Worm (Caenorhabditis elegans) whole organism, L2 larva: Measurements from ENCODE around the gene T23F2.3.
A peak's percentile ranks its signal among the peaks of the same experiment; 100 is the strongest.

Experiments
- C34F6.9 ChIP-seq: fragments of 150-350 bp; optimal IDR thresholded peaks from 2 replicates; lab custom pipeline; 2014; ENCODE audit warnings: missing biosample characterization, missing genetic modification characterization
- F13H6.1 ChIP-seq: sonication (generic microtip); optimal IDR thresholded peaks from 2 replicates; lab custom pipeline; 2016; ENCODE audit warnings: missing genetic modification characterization, missing compliant biosample characterization
- R02D3.7 ChIP-seq: fragments of 150-350 bp; optimal IDR thresholded peaks from 2 replicates; lab custom pipeline; 2014; ENCODE audit warnings: missing biosample characterization, missing genetic modification characterization
- Y55F3AM.14 ChIP-seq: fragments of 200-800 bp; sonication (Bioruptor generic); optimal IDR thresholded peaks from 2 replicates; lab custom pipeline; 2018; ENCODE audit warnings: mild to moderate bottlenecking, missing genetic modification characterization, missing compliant biosample characterization
- alr-1 ChIP-seq: fragments of 150-350 bp; optimal IDR thresholded peaks from 2 replicates; lab custom pipeline; 2014; ENCODE audit warnings: missing biosample characterization, missing genetic modification characterization
- ama-1 ChIP-seq: fragments of 150-350 bp; optimal IDR thresholded peaks from 2 replicates; lab custom pipeline; 2018; ENCODE audit warnings: inconsistent platforms
- blmp-1 ChIP-seq: sonication (generic microtip); optimal IDR thresholded peaks from 2 replicates; lab custom pipeline; 2017; ENCODE audit warnings: missing genetic modification characterization, mild to moderate bottlenecking, missing compliant biosample characterization, antibody characterized with exemption, moderate library complexity; ENCODE audit not compliant: insufficient read depth
- ceh-16 ChIP-seq: fragments of 150-350 bp; optimal IDR thresholded peaks from 2 replicates; lab custom pipeline; 2014; ENCODE audit warnings: missing biosample characterization, missing genetic modification characterization
- crh-2 ChIP-seq: sonication (generic microtip); optimal IDR thresholded peaks from 2 replicates; lab custom pipeline; 2017; ENCODE audit warnings: missing biosample characterization, missing genetic modification characterization
- dmd-4 ChIP-seq: sonication (generic microtip); optimal IDR thresholded peaks from 2 replicates; lab custom pipeline; 2017; ENCODE audit warnings: missing biosample characterization, missing genetic modification characterization
- elt-3 ChIP-seq: sonication (generic microtip); optimal IDR thresholded peaks from 2 replicates; lab custom pipeline; 2017; ENCODE audit warnings: missing biosample characterization, missing genetic modification characterization
- fos-1 ChIP-seq: fragments of 150-350 bp; optimal IDR thresholded peaks from 2 replicates; lab custom pipeline; 2014; ENCODE audit warnings: missing biosample characterization, missing genetic modification characterization
- lin-11 ChIP-seq: fragments of 150-350 bp; sonication (generic microtip); optimal IDR thresholded peaks from 2 replicates; lab custom pipeline; 2014; ENCODE audit warnings: missing biosample characterization, missing genetic modification characterization, inconsistent platforms, mixed read lengths
- lin-13 ChIP-seq: fragments of 150-350 bp; optimal IDR thresholded peaks from 2 replicates; lab custom pipeline; 2014; ENCODE audit warnings: missing biosample characterization, missing genetic modification reagents, missing genetic modification characterization
- lin-39 ChIP-seq: fragments of 150-350 bp; optimal IDR thresholded peaks from 2 replicates; lab custom pipeline; 2014; ENCODE audit warnings: missing biosample characterization, missing genetic modification reagents, missing genetic modification characterization
- lsy-2 ChIP-seq, 2 experiments: fragments of 150-350 bp in 1 of 2; sonication (generic microtip) in 1 of 2; optimal IDR thresholded peaks; 2 replicates each; lab custom pipeline; 2014 to 2017; ENCODE audit warnings: missing biosample characterization in 2 of 2, missing genetic modification characterization in 2 of 2
- mab-5 ChIP-seq: fragments of 150-350 bp; optimal IDR thresholded peaks from 2 replicates; lab custom pipeline; 2014; ENCODE audit warnings: missing biosample characterization, missing genetic modification characterization
- mdl-1 ChIP-seq, 2 experiments: fragments of 150-350 bp in 1 of 2; sonication (generic microtip) in 1 of 2; optimal IDR thresholded peaks; 2 replicates each; lab custom pipeline; 2017; ENCODE audit warnings: missing biosample characterization in 2 of 2, missing genetic modification characterization in 2 of 2
- nhr-10 ChIP-seq: sonication (generic microtip); optimal IDR thresholded peaks from 2 replicates; lab custom pipeline; 2017; ENCODE audit warnings: missing biosample characterization, missing genetic modification characterization
- nhr-11 ChIP-seq: fragments of 150-350 bp; optimal IDR thresholded peaks from 2 replicates; lab custom pipeline; 2014; ENCODE audit warnings: missing biosample characterization, missing genetic modification characterization
- nhr-129 ChIP-seq: fragments of 150-350 bp; optimal IDR thresholded peaks from 2 replicates; lab custom pipeline; 2014; ENCODE audit warnings: missing biosample characterization, missing genetic modification characterization
- nhr-21 ChIP-seq: fragments of 150-350 bp; optimal IDR thresholded peaks from 2 replicates; lab custom pipeline; 2014; ENCODE audit warnings: missing biosample characterization, missing genetic modification characterization
- nhr-23 ChIP-seq: fragments of 150-350 bp; optimal IDR thresholded peaks from 2 replicates; lab custom pipeline; 2014; ENCODE audit warnings: missing biosample characterization, missing genetic modification reagents, missing genetic modification characterization
- nhr-25 ChIP-seq: fragments of 150-350 bp; sonication (generic microtip); optimal IDR thresholded peaks from 3 replicates; lab custom pipeline; 2014; ENCODE audit warnings: missing biosample characterization, missing genetic modification characterization
- peb-1 ChIP-seq: fragments of 150-350 bp; optimal IDR thresholded peaks from 2 replicates; lab custom pipeline; 2014; ENCODE audit warnings: missing biosample characterization, missing genetic modification characterization
- sma-3 ChIP-seq: sonication (generic microtip); optimal IDR thresholded peaks from 2 replicates; lab custom pipeline; 2016; ENCODE audit warnings: missing genetic modification reagents, missing genetic modification characterization, missing compliant biosample characterization
- sma-9 ChIP-seq, 2 experiments: fragments of 150-350 bp in 1 of 2; sonication (generic microtip) in 1 of 2; optimal IDR thresholded peaks; 2 replicates each; lab custom pipeline; 2014 to 2016; ENCODE audit warnings: missing genetic modification characterization in 2 of 2, mild to moderate bottlenecking in 1 of 2, missing biosample characterization in 1 of 2, missing compliant biosample characterization in 1 of 2, missing genetic modification reagents in 1 of 2, moderate library complexity in 1 of 2
- snpc-4 ChIP-seq: fragments of 150-350 bp; optimal IDR thresholded peaks from 2 replicates; lab custom pipeline; 2014; ENCODE audit warnings: missing biosample characterization, missing genetic modification characterization
- unc-39 ChIP-seq: fragments of 150-350 bp; optimal IDR thresholded peaks from 2 replicates; lab custom pipeline; 2014; ENCODE audit warnings: missing biosample characterization, missing genetic modification characterization
- unc-62 ChIP-seq: fragments of 150-350 bp; optimal IDR thresholded peaks from 2 replicates; lab custom pipeline; 2014; ENCODE audit warnings: missing biosample characterization, missing genetic modification reagents, missing genetic modification characterization
- ztf-1 ChIP-seq: fragments of 200-800 bp; sonication (Bioruptor generic); conservative IDR thresholded peaks from 2 replicates; pipeline ENCODE4 v1.3.6; 2022; ENCODE audit warnings: missing genetic modification characterization, missing compliant biosample characterization
- ztf-11 ChIP-seq: sonication (generic microtip); optimal IDR thresholded peaks from 2 replicates; lab custom pipeline; 2017; ENCODE audit warnings: missing biosample characterization, missing genetic modification characterization
- ztf-4 ChIP-seq: fragments of 150-350 bp; optimal IDR thresholded peaks from 2 replicates; lab custom pipeline; 2014; ENCODE audit warnings: missing biosample characterization, missing genetic modification characterization

T23F2.3 gene

DNA sequence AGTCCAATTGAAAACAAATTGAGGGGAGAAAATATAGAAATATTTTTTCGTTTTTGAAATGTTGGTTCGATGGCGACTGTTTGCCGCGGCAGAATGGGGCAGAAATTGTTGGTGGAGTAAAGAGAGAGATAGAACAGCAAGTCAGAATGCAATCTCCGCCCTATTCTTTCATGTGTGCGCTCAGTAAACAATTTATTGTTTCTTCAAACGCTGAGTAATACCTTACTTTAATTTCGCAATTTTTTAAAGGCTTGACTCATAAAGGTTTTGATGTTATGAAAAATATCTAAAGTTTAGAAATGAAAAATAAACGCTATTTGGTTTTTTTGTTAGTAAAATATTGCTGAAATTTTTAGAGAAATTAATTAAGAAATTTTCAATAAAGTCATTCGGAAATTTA is 2.2 kb upstream of the T23F2.3 start:
- TF ChIP-seq R02D3.7 (tag; lab: Kevin White, UChicago) = no peak
- no peak for TF ChIP-seq lin-39 (tag; lab: Kevin White, UChicago)
- no peak for TF ChIP-seq ceh-16 (tag; lab: Kevin White, UChicago)
- no peak for TF ChIP-seq ztf-1 (GFP tag; lab: Robert Waterston, UW)
- no peak for TF ChIP-seq unc-62 (GFP tag; lab: Kevin White, UChicago)

DNA sequence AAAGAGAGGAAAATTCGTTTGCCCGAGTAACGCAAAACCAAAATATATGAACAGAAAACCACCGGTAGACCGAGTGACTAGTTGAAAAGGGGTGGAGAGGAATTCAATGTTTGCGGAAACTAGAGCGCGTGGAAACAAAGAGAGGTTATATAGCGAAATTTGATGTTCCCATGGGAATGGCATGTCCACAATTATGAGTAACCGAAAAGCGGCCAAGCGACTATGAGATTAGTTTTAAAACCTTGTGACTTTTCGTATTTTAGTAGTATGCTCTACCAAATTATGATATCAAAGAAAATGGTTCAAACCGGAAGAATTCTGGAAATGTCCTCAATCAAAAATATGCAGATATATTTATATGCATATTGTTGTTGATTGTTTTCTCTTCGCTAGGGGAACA is 580 bp upstream of the T23F2.3 start:
- TF ChIP-seq F13H6.1 (peak; percentile 29), dmd-4 (tag; lab: Kevin White, UChicago) (no peak), mdl-1 (tag; optimal IDR thresholded peaks at IDR 0.05; lab: Kevin White, UChicago) (no peak), nhr-129 (tag; lab: Kevin White, UChicago) (peak; percentile 33), C34F6.9 (tag; lab: Kevin White, UChicago) (peak; percentile 14), mab-5 (tag; lab: Kevin White, UChicago) (no peak), lin-11 (peak; percentile 26), unc-39 (tag; lab: Kevin White, UChicago) (no peak), nhr-23 (no peak), fos-1 (tag; lab: Kevin White, UChicago) (peak; percentile 6), peb-1 (no peak), ztf-11 (tag; lab: Kevin White, UChicago) (no peak), Y55F3AM.14 (GFP tag; lab: Kevin White, UChicago) (no peak), crh-2 (tag; lab: Kevin White, UChicago) (no peak), ama-1 (no peak), unc-62 (GFP tag; lab: Kevin White, UChicago) (no peak), lsy-2 (tag; optimal IDR thresholded peaks at IDR 0.05; lab: Kevin White, UChicago) (peak in 1 of 2 experiments; percentile 6), R02D3.7 (tag; lab: Kevin White, UChicago) (no peak), elt-3 (no peak), blmp-1 (tag; lab: Kevin White, UChicago) (no peak), ztf-4 (tag; lab: Kevin White, UChicago) (no peak)

- TF ChIP-seq nhr-10 (tag; lab: Kevin White, UChicago) = no peak
- TF ChIP-seq blmp-1 (tag; lab: Kevin White, UChicago) = no peak
- TF ChIP-seq ceh-16 (tag; lab: Kevin White, UChicago) = no peak
- no peak for TF ChIP-seq lin-11
- TF ChIP-seq ztf-1 (GFP tag; lab: Robert Waterston, UW) = no peak
- no peak for TF ChIP-seq sma-3
- TF ChIP-seq nhr-21 = no peak
- TF ChIP-seq elt-3 = no peak
- TF ChIP-seq F13H6.1 = peak; percentile 18
- no peak for TF ChIP-seq ztf-11 (tag; lab: Kevin White, UChicago)
- no peak for TF ChIP-seq alr-1 (tag; lab: Kevin White, UChicago)
- no peak for TF ChIP-seq lin-13 (GFP tag; lab: Kevin White, UChicago)
- no peak for TF ChIP-seq snpc-4 (tag; lab: Kevin White, UChicago)
- no peak for TF ChIP-seq mdl-1 (tag; optimal IDR thresholded peaks at IDR 0.05; lab: Kevin White, UChicago)
- no peak for TF ChIP-seq lin-39 (tag; lab: Kevin White, UChicago)
- TF ChIP-seq R02D3.7 (tag; lab: Kevin White, UChicago) = no peak
- no peak for TF ChIP-seq nhr-25 (tag; lab: Kevin White, UChicago)
- peak; percentile 32 for TF ChIP-seq nhr-129 (tag; lab: Kevin White, UChicago)
Observed at ce11 chrX:5509114-5509877, 2.8 kb downstream of the T23F2.3 start.

DNA sequence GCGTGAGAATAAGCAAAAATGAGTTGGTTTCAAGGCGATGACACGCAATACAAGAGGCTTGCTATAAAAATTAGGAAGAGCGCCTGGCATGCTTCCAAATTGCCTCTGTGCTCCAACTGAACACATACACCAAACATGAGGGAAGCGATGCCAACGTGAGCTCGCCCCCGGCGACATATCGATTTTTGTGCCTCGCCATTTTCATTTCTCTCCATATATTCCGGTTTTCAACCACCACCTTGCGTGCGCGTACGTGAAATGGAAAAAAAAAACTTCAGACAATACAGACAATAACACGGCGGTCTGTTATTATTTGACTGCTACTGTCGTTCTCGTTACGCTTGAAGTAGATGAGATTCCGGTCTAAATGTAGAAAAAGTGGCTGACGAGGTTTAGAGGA is 4.2 kb downstream of the T23F2.3 start:
- peak; percentile 2 for TF ChIP-seq C34F6.9 (tag; lab: Kevin White, UChicago)
- TF ChIP-seq sma-9 (GFP tag; optimal IDR thresholded peaks at IDR 0.05; lab: Kevin White, UChicago) = no peak
- no peak for TF ChIP-seq sma-9 (tag; optimal IDR thresholded peaks at IDR 0.05; lab: Kevin White, UChicago)

- TF ChIP-seq F13H6.1 (peak; percentile 29), lin-13 (GFP tag; lab: Kevin White, UChicago) (peak; percentile 30), nhr-11 (tag; lab: Kevin White, UChicago) (no peak), sma-9 (GFP tag; optimal IDR thresholded peaks at IDR 0.05; lab: Kevin White, UChicago) (peak; percentile 29), sma-9 (tag; optimal IDR thresholded peaks at IDR 0.05; lab: Kevin White, UChicago) (no peak), nhr-129 (tag; lab: Kevin White, UChicago) (peak; percentile 37)
Observed at ce11 chrX:5506432-5506977, 5.6 kb downstream of the T23F2.3 start.
